Fruit fly (Drosophila melanogaster) whole organism, prepupa: ENCODE measurements around the gene CG13603.

Source experiments
- CG11902 ChIP-seq: fragments of 200-800 bp; sonication (Bioruptor generic); optimal IDR thresholded peaks from 3 replicates; lab custom pipeline; 2016; ENCODE audit warnings: missing biosample characterization, missing genetic modification characterization
- CG1621 ChIP-seq: fragments of 200-800 bp; sonication (Bioruptor generic); optimal IDR thresholded peaks from 3 replicates; lab custom pipeline; 2018; ENCODE audit warnings: missing biosample characterization, mild to moderate bottlenecking, missing genetic modification characterization
- CG34406 ChIP-seq: fragments of 200-800 bp; sonication (Bioruptor generic); optimal IDR thresholded peaks from 3 replicates; lab custom pipeline; 2016; ENCODE audit warnings: missing biosample characterization, missing genetic modification characterization
- CG8119 ChIP-seq: fragments of 200-800 bp; sonication (Bioruptor generic); IDR thresholded peaks from 3 replicates; pipeline ENCODE4 v1.3.6; 2022; ENCODE audit warnings: missing biosample characterization, missing genetic modification characterization
- CG8632 ChIP-seq: fragments of 200-800 bp; sonication (Bioruptor generic); optimal IDR thresholded peaks from 3 replicates; lab custom pipeline; 2016; ENCODE audit warnings: missing biosample characterization, missing genetic modification characterization
- Ets21C ChIP-seq: fragments of 200-800 bp; sonication (Bioruptor generic); optimal IDR thresholded peaks from 3 replicates; lab custom pipeline; 2016; ENCODE audit warnings: missing biosample characterization, missing genetic modification characterization
- Ets96B ChIP-seq: fragments of 200-800 bp; optimal IDR thresholded peaks from 2 replicates; lab custom pipeline; 2019; ENCODE audit warnings: missing biosample characterization, mild to moderate bottlenecking, missing genetic modification characterization, moderate library complexity
- dsx ChIP-seq: fragments of 200-800 bp; optimal IDR thresholded peaks from 3 replicates; lab custom pipeline; 2019; ENCODE audit warnings: missing biosample characterization, mild to moderate bottlenecking, missing genetic modification characterization, moderate library complexity; ENCODE audit not compliant: poor library complexity, severe bottlenecking
- eg ChIP-seq: fragments of 200-800 bp; sonication (Bioruptor generic); IDR thresholded peaks from 3 replicates; pipeline ENCODE4 v1.3.6; 2022; ENCODE audit warnings: missing biosample characterization, missing genetic modification characterization
- lz ChIP-seq: fragments of 200-800 bp; sonication (Bioruptor generic); optimal IDR thresholded peaks from 3 replicates; lab custom pipeline; 2016; ENCODE audit warnings: missing biosample characterization, missing genetic modification characterization
- pdm3 ChIP-seq: fragments of 200-800 bp; sonication (Bioruptor generic); optimal IDR thresholded peaks from 3 replicates; lab custom pipeline; 2016; ENCODE audit warnings: missing biosample characterization, missing genetic modification characterization
- svp ChIP-seq: fragments of 200-800 bp; sonication (Bioruptor generic); peaks from one replicate; lab custom pipeline; 2016; ENCODE audit warnings: missing biosample characterization, missing genetic modification characterization

- no peak for TF ChIP-seq CG11902 (GFP tag; lab: Kevin White, UChicago)
- no peak for TF ChIP-seq CG8119 (GFP tag; lab: Robert Waterston, UW)
- TF ChIP-seq pdm3 (GFP tag; lab: Kevin White, UChicago) = no peak
- no peak for TF ChIP-seq Ets96B (tag; lab: Kevin White, UChicago)
- TF ChIP-seq dsx = no peak
- TF ChIP-seq Ets21C (GFP tag; lab: Kevin White, UChicago) = no peak
- no peak for TF ChIP-seq CG34406
- no peak for TF ChIP-seq CG1621 (tag; lab: Kevin White, UChicago)
- TF ChIP-seq svp (GFP tag; lab: Kevin White, UChicago) = no peak
- no peak for TF ChIP-seq CG8632 (GFP tag; lab: Kevin White, UChicago)
- no peak for TF ChIP-seq eg (GFP tag; lab: Robert Waterston, UW)
- TF ChIP-seq lz (GFP tag; lab: Kevin White, UChicago) = no peak
Measured at dm6 chr3R:24027222-24027621, 40.9 kb upstream of the CG13603 start.
